Worm (Caenorhabditis elegans) whole organism, L1 larva: ENCODE data around the gene C07B5.6.
A peak's percentile ranks its signal among the peaks of the same experiment; 100 is the strongest.

ENCODE experiments used
- C04F5.9 ChIP-seq: sonication (generic microtip); optimal IDR thresholded peaks from 2 replicates; lab custom pipeline; 2016; ENCODE audit warnings: missing genetic modification characterization, missing compliant biosample characterization
- C16A3.4 ChIP-seq: fragments of 150-350 bp; optimal IDR thresholded peaks from 2 replicates; lab custom pipeline; 2014; ENCODE audit warnings: missing biosample characterization, missing genetic modification characterization
- F16B12.6 ChIP-seq: fragments of 150-350 bp; optimal IDR thresholded peaks from 2 replicates; lab custom pipeline; 2014; ENCODE audit warnings: missing biosample characterization, missing genetic modification characterization
- aha-1 ChIP-seq: fragments of 150-350 bp; optimal IDR thresholded peaks from 2 replicates; lab custom pipeline; 2014; ENCODE audit warnings: missing biosample characterization, missing genetic modification characterization
- alr-1 ChIP-seq: fragments of 200-800 bp; sonication (Bioruptor generic); optimal IDR thresholded peaks from 2 replicates; lab custom pipeline; 2018; ENCODE audit warnings: borderline replicate concordance, mild to moderate bottlenecking, missing genetic modification characterization, missing compliant biosample characterization
- aly-2 ChIP-seq: fragments of 150-350 bp; optimal IDR thresholded peaks from 2 replicates; lab custom pipeline; 2014; ENCODE audit warnings: missing biosample characterization, missing genetic modification characterization
- ama-1 ChIP-seq: fragments of 150-350 bp; optimal IDR thresholded peaks from 2 replicates; lab custom pipeline; 2014
- blmp-1 ChIP-seq: fragments of 150-350 bp; optimal IDR thresholded peaks from 2 replicates; lab custom pipeline; 2014; ENCODE audit warnings: missing biosample characterization, missing genetic modification characterization
- ceh-82 ChIP-seq, 3 experiments: fragments of 150-350 bp in 1 of 3; sonication (generic microtip) in 2 of 3; optimal IDR thresholded peaks; 2 replicates each; lab custom pipeline; 2014 to 2017; ENCODE audit warnings: missing biosample characterization in 3 of 3, missing genetic modification characterization in 3 of 3
- ceh-88 ChIP-seq: fragments of 200-800 bp; sonication (Bioruptor generic); IDR thresholded peaks from 2 replicates; pipeline ENCODE4 v1.3.6; 2022; ENCODE audit warnings: missing genetic modification characterization, missing compliant biosample characterization
- ceh-90 ChIP-seq: sonication (generic microtip); optimal IDR thresholded peaks from 2 replicates; lab custom pipeline; 2016; ENCODE audit warnings: missing genetic modification characterization, missing compliant biosample characterization
- dpl-1 ChIP-seq, 3 experiments: fragments of 150-350 bp in 2 of 3; sonication (generic microtip) in 1 of 3; optimal IDR thresholded peaks; 2 replicates each; lab custom pipeline; 2014 to 2017; ENCODE audit warnings: missing biosample characterization in 3 of 3, missing genetic modification characterization in 3 of 3, missing genetic modification reagents in 3 of 3
- dsc-1 ChIP-seq: sonication (generic microtip); optimal IDR thresholded peaks from 2 replicates; lab custom pipeline; 2016; ENCODE audit warnings: mild to moderate bottlenecking, missing genetic modification characterization, missing compliant biosample characterization
- efl-1 ChIP-seq, 4 experiments: fragments of 150-350 bp; optimal IDR thresholded peaks in 3 of 4; peaks in 1 of 4; 1 replicate in 1 of 4; 2 replicates in 3 of 4; lab custom pipeline; 2014; ENCODE audit warnings: missing biosample characterization in 2 of 4, missing genetic modification characterization in 2 of 4, missing genetic modification reagents in 2 of 4
- efl-3 ChIP-seq: fragments of 200-800 bp; sonication (Bioruptor generic); optimal IDR thresholded peaks from 2 replicates; lab custom pipeline; 2018; ENCODE audit warnings: mild to moderate bottlenecking, missing genetic modification characterization, missing compliant biosample characterization
- egl-27 ChIP-seq, 2 experiments: fragments of 150-350 bp in 1 of 2; sonication (generic microtip); optimal IDR thresholded peaks; 3 replicates each; lab custom pipeline; 2017 to 2018; ENCODE audit warnings: missing biosample characterization in 2 of 2, missing genetic modification characterization in 2 of 2, missing genetic modification reagents in 2 of 2
- ets-5 ChIP-seq: fragments of 200-800 bp; sonication (Bioruptor generic); IDR thresholded peaks from 2 replicates; pipeline ENCODE4 v1.3.6; 2022; ENCODE audit warnings: missing genetic modification characterization, missing compliant biosample characterization
- fkh-4 ChIP-seq: sonication (generic microtip); optimal IDR thresholded peaks from 2 replicates; lab custom pipeline; 2016; ENCODE audit warnings: missing compliant biosample characterization, missing genetic modification characterization, borderline replicate concordance
- grh-1 ChIP-seq: fragments of 200-800 bp; sonication (Bioruptor generic); IDR thresholded peaks from 2 replicates; pipeline ENCODE4 v1.3.6; 2022; ENCODE audit warnings: missing genetic modification reagents, missing genetic modification characterization, missing compliant biosample characterization
- hlh-17 ChIP-seq: fragments of 200-800 bp; sonication (Bioruptor generic); optimal IDR thresholded peaks from 2 replicates; lab custom pipeline; 2018; ENCODE audit warnings: missing genetic modification characterization, mild to moderate bottlenecking, missing compliant biosample characterization, moderate library complexity, borderline replicate concordance
- hlh-4 ChIP-seq: sonication (generic microtip); optimal IDR thresholded peaks from 2 replicates; lab custom pipeline; 2016; ENCODE audit warnings: mild to moderate bottlenecking, missing genetic modification characterization, missing compliant biosample characterization
- hpl-2 ChIP-seq: fragments of 150-350 bp; optimal IDR thresholded peaks from 2 replicates; lab custom pipeline; 2014; ENCODE audit warnings: missing biosample characterization, missing genetic modification reagents, missing genetic modification characterization
- isw-1 ChIP-seq: fragments of 200-800 bp; sonication (Bioruptor generic); IDR thresholded peaks from 2 replicates; pipeline ENCODE4 v1.3.6; 2022; ENCODE audit warnings: missing genetic modification characterization, missing compliant biosample characterization
- jun-1 ChIP-seq: fragments of 150-350 bp; optimal IDR thresholded peaks from 2 replicates; lab custom pipeline; 2014; ENCODE audit warnings: missing biosample characterization, missing genetic modification reagents, missing genetic modification characterization
- lin-13 ChIP-seq: fragments of 150-350 bp; optimal IDR thresholded peaks from 2 replicates; lab custom pipeline; 2014; ENCODE audit warnings: missing biosample characterization, missing genetic modification reagents, missing genetic modification characterization
- lin-14 ChIP-seq: fragments of 200-800 bp; sonication (Bioruptor generic); optimal IDR thresholded peaks from 2 replicates; lab custom pipeline; 2018; ENCODE audit warnings: mild to moderate bottlenecking, missing genetic modification characterization, moderate library complexity, missing compliant biosample characterization
- lin-15B ChIP-seq: fragments of 150-350 bp; sonication (generic microtip); optimal IDR thresholded peaks from 3 replicates; lab custom pipeline; 2014; ENCODE audit warnings: missing biosample characterization, missing genetic modification characterization
- lsy-2 ChIP-seq, 2 experiments: fragments of 150-350 bp; optimal IDR thresholded peaks; 2 replicates each; lab custom pipeline; 2014; ENCODE audit warnings: missing biosample characterization in 2 of 2, missing genetic modification characterization in 2 of 2
- mab-9 ChIP-seq: fragments of 200-800 bp; sonication (Bioruptor generic); IDR thresholded peaks from 2 replicates; pipeline ENCODE4 v1.3.6; 2022; ENCODE audit warnings: missing genetic modification reagents, missing genetic modification characterization, missing compliant biosample characterization
- mdl-1 ChIP-seq, 2 experiments: fragments of 150-350 bp; optimal IDR thresholded peaks; 2 replicates each; lab custom pipeline; 2014 to 2017; ENCODE audit warnings: missing biosample characterization in 2 of 2, missing genetic modification characterization in 2 of 2, inconsistent platforms in 1 of 2
- mef-2 ChIP-seq: fragments of 150-350 bp; optimal IDR thresholded peaks from 2 replicates; lab custom pipeline; 2014; ENCODE audit warnings: missing biosample characterization, missing genetic modification characterization
- mep-1 ChIP-seq: fragments of 150-350 bp; optimal IDR thresholded peaks from 2 replicates; lab custom pipeline; 2014; ENCODE audit warnings: missing biosample characterization, missing genetic modification characterization
- nhr-19 ChIP-seq: fragments of 200-800 bp; sonication (Bioruptor generic); conservative IDR thresholded peaks from 2 replicates; pipeline ENCODE4 v1.3.6; 2022; ENCODE audit warnings: missing genetic modification characterization, missing compliant biosample characterization
- nhr-20 ChIP-seq: sonication (generic microtip); optimal IDR thresholded peaks from 2 replicates; lab custom pipeline; 2016; ENCODE audit warnings: mild to moderate bottlenecking, missing genetic modification characterization, missing compliant biosample characterization
- nhr-237 ChIP-seq: fragments of 150-350 bp; optimal IDR thresholded peaks from 2 replicates; lab custom pipeline; 2014; ENCODE audit warnings: missing biosample characterization, missing genetic modification characterization
- nhr-47 ChIP-seq: sonication (generic microtip); optimal IDR thresholded peaks from 2 replicates; lab custom pipeline; 2016; ENCODE audit warnings: mild to moderate bottlenecking, missing genetic modification characterization, moderate library complexity, missing compliant biosample characterization
- nhr-71 ChIP-seq: sonication (generic microtip); optimal IDR thresholded peaks from 2 replicates; lab custom pipeline; 2016; ENCODE audit warnings: mild to moderate bottlenecking, missing genetic modification characterization, moderate library complexity, missing compliant biosample characterization
- nhr-76 ChIP-seq: sonication (generic microtip); optimal IDR thresholded peaks from 2 replicates; lab custom pipeline; 2017; ENCODE audit warnings: missing biosample characterization, missing genetic modification characterization
- nhr-85 ChIP-seq: sonication (generic microtip); peaks from one replicate; lab custom pipeline; 2016; ENCODE audit warnings: missing genetic modification characterization, inconsistent platforms, missing compliant biosample characterization
- pax-3 ChIP-seq: fragments of 200-800 bp; sonication (Bioruptor generic); optimal IDR thresholded peaks from 2 replicates; lab custom pipeline; 2018; ENCODE audit warnings: mild to moderate bottlenecking, missing genetic modification characterization, moderate library complexity, missing compliant biosample characterization
- rnt-1 ChIP-seq: sonication (generic microtip); optimal IDR thresholded peaks from 2 replicates; lab custom pipeline; 2016; ENCODE audit warnings: mild to moderate bottlenecking, missing genetic modification characterization, moderate library complexity, missing compliant biosample characterization
- skn-1 ChIP-seq: fragments of 150-350 bp; optimal IDR thresholded peaks from 2 replicates; lab custom pipeline; 2014; ENCODE audit warnings: missing biosample characterization, missing genetic modification characterization
- snu-23 ChIP-seq: sonication (generic microtip); optimal IDR thresholded peaks from 2 replicates; lab custom pipeline; 2016; ENCODE audit warnings: missing genetic modification characterization, missing compliant biosample characterization
- sox-4 ChIP-seq: sonication (generic microtip); optimal IDR thresholded peaks from 2 replicates; lab custom pipeline; 2016; ENCODE audit warnings: missing genetic modification characterization, missing compliant biosample characterization
- swsn-7 ChIP-seq: sonication (generic microtip); optimal IDR thresholded peaks from 2 replicates; lab custom pipeline; 2016; ENCODE audit warnings: missing genetic modification characterization, missing compliant biosample characterization
- tbx-2 ChIP-seq: sonication (generic microtip); optimal IDR thresholded peaks from 2 replicates; lab custom pipeline; 2016; ENCODE audit warnings: missing genetic modification characterization, missing compliant biosample characterization
- unc-62 ChIP-seq: fragments of 150-350 bp; optimal IDR thresholded peaks from 2 replicates; lab custom pipeline; 2014; ENCODE audit warnings: missing biosample characterization, missing genetic modification reagents, missing genetic modification characterization
- vab-15 ChIP-seq: sonication (generic microtip); optimal IDR thresholded peaks from 2 replicates; lab custom pipeline; 2017; ENCODE audit warnings: missing genotype, mild to moderate bottlenecking, missing genetic modification characterization, missing compliant biosample characterization
- xbp-1 ChIP-seq: sonication (generic microtip); optimal IDR thresholded peaks from 2 replicates; lab custom pipeline; 2016; ENCODE audit warnings: missing genetic modification characterization, missing compliant biosample characterization
- zip-4 ChIP-seq: fragments of 200-800 bp; sonication (Bioruptor generic); optimal IDR thresholded peaks from 2 replicates; lab custom pipeline; 2018; ENCODE audit warnings: mild to moderate bottlenecking, missing genetic modification characterization, moderate library complexity, missing compliant biosample characterization
- ztf-4 ChIP-seq: fragments of 150-350 bp; optimal IDR thresholded peaks from 2 replicates; lab custom pipeline; 2014; ENCODE audit warnings: missing biosample characterization, missing genetic modification characterization

C07B5.6 gene

DNA sequence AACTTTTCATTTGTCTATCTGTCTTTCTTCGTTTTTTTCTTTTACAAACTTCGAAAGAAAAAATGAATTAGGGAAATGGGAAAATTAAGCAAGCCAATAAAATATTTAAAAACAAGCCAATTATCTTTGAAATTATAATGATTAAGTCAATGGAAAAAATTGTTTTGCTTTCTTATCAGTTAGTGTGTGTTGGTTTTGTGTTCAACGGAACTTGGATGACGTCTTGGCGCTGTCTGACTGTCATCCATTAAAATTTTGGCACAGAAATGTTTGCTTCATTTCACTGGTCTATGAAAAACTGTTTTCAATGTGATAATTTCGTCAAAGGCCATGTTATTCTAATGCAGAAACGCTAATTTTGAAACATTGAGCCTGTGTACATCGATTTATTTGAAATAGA is 31.7 kb downstream of the C07B5.6 start:
- TF ChIP-seq mef-2 (tag; lab: Kevin White, UChicago) (no peak), mep-1 (tag; lab: Kevin White, UChicago) (peak; percentile 6), alr-1 (tag; lab: Kevin White, UChicago) (no peak), zip-4 (no peak)

DNA sequence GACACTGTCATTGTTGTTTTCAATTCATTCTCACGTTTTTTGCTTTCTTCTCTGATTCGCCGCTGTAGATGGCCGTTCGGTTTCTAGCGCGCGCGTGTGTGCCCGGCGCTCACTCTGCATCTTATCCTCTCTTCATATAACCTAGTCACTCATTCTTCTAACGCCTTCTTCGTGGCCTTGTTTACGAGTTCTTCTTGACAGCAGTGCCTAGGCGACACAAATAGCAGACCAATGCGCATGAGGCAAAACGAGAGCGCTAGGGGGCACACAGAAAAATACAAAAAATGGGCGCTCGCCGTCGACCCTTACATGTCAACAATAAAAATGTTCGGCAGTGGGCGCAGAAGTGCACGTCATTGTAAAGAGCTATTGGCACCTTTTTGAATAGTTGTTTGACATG is 32.3 kb downstream of the C07B5.6 start:
- peak in 1 of 2 experiments; percentile 59 for TF ChIP-seq mdl-1 (tag; optimal IDR thresholded peaks at IDR 0.05; lab: Kevin White, UChicago)
- TF ChIP-seq jun-1 (tag; lab: Kevin White, UChicago): peak; percentile 34
- no peak for TF ChIP-seq vab-15 (tag; lab: Kevin White, UChicago)
- TF ChIP-seq sox-4 (tag; lab: Kevin White, UChicago): no peak
- TF ChIP-seq dsc-1 (tag; lab: Kevin White, UChicago): no peak
- TF ChIP-seq isw-1 (GFP tag; lab: Robert Waterston, UW): no peak
- TF ChIP-seq nhr-20: peak; percentile 54
- peak; percentile 3 for TF ChIP-seq lin-13 (GFP tag; lab: Kevin White, UChicago)
- TF ChIP-seq ets-5 (GFP tag; lab: Robert Waterston, UW): no peak
- TF ChIP-seq lsy-2 (tag; optimal IDR thresholded peaks at IDR 0.05; lab: Kevin White, UChicago): peak in 1 of 2 experiments; percentile 30
- TF ChIP-seq aly-2: no peak
- TF ChIP-seq skn-1: peak; percentile 29
- TF ChIP-seq aha-1 (tag; lab: Kevin White, UChicago): no peak
- TF ChIP-seq swsn-7 (tag; lab: Kevin White, UChicago): peak; percentile 29
- no peak for TF ChIP-seq nhr-237 (tag; lab: Kevin White, UChicago)
- TF ChIP-seq xbp-1 (tag; lab: Kevin White, UChicago): peak; percentile 21
- peak; percentile 29; the same call in 1 of the 2 replicates for TF ChIP-seq mab-9 (GFP tag; lab: Robert Waterston, UW)
- TF ChIP-seq snu-23: peak; percentile 66
- TF ChIP-seq ceh-90: no peak
- TF ChIP-seq ama-1 (lab: Kevin White, UChicago): no peak
- no peak for TF ChIP-seq grh-1
- TF ChIP-seq dpl-1 (GFP tag; optimal IDR thresholded peaks at IDR 0.05; lab: Kevin White, UChicago): peak in 1 of 3 experiments; percentile 3
- TF ChIP-seq blmp-1 (tag; lab: Kevin White, UChicago): peak; percentile 70
- peak; percentile 91 for TF ChIP-seq nhr-85 (tag; lab: Kevin White, UChicago)
- TF ChIP-seq unc-62 (GFP tag; lab: Kevin White, UChicago): no peak
- TF ChIP-seq nhr-76 (tag; lab: Kevin White, UChicago): no peak
- peak; percentile 24 for TF ChIP-seq rnt-1
- peak; percentile 66 for TF ChIP-seq nhr-71
- TF ChIP-seq nhr-19 (GFP tag; lab: Robert Waterston, UW): 0 out of 2 replicates have a peak, but pooled peaks have one; percentile 3
- TF ChIP-seq F16B12.6 (tag; lab: Kevin White, UChicago): no peak
- TF ChIP-seq hpl-2 (GFP tag; lab: Kevin White, UChicago): no peak
- TF ChIP-seq tbx-2: peak; percentile 31
- peak; percentile 33 for TF ChIP-seq nhr-47 (tag; lab: Kevin White, UChicago)
- no peak for TF ChIP-seq hlh-4 (tag; lab: Kevin White, UChicago)
- peak in 1 of 3 experiments; percentile 39 for TF ChIP-seq ceh-82 (tag; optimal IDR thresholded peaks at IDR 0.05; lab: Kevin White, UChicago)
- TF ChIP-seq lin-15B (tag; lab: Kevin White, UChicago): no peak
- peak; percentile 18 for TF ChIP-seq ztf-4 (tag; lab: Kevin White, UChicago)
- TF ChIP-seq egl-27 (tag; optimal IDR thresholded peaks at IDR 0.05; lab: Kevin White, UChicago): no peak
- TF ChIP-seq pax-3 (tag; lab: Kevin White, UChicago): no peak
- TF ChIP-seq C16A3.4 (tag; lab: Kevin White, UChicago): peak; percentile 37
- no peak for TF ChIP-seq C04F5.9 (tag; lab: Kevin White, UChicago)
- no peak for TF ChIP-seq ceh-88
- no peak for TF ChIP-seq hlh-17 (GFP tag; lab: Kevin White, UChicago)
- TF ChIP-seq efl-1 (optimal IDR thresholded peaks at IDR 0.05; lab: Kevin White, UChicago): peak; percentile 12 to 19
- TF ChIP-seq efl-1 (GFP tag; optimal IDR thresholded peaks at IDR 0.05 in 1 of 2; lab: Kevin White, UChicago): peak in 1 of 2 experiments; percentile 66
- TF ChIP-seq fkh-4 (tag; lab: Kevin White, UChicago): no peak
- peak; percentile 97 for TF ChIP-seq lin-14 (GFP tag; lab: Kevin White, UChicago)
- TF ChIP-seq efl-3 (GFP tag; lab: Kevin White, UChicago): no peak
